Worm (Caenorhabditis elegans) whole organism, L4 larva: ENCODE data around the gene cyp-33C4.

Source experiments
- F44E2.7 ChIP-seq: fragments of 200-800 bp; sonication (Bioruptor generic); IDR thresholded peaks from 2 replicates; pipeline ENCODE4 v2.1.2; 2022; ENCODE audit warnings: missing genetic modification characterization, missing compliant biosample characterization
- R02D3.7 ChIP-seq: fragments of 150-350 bp; sonication (generic microtip); optimal IDR thresholded peaks from 3 replicates; lab custom pipeline; 2014; ENCODE audit warnings: missing biosample characterization, missing genetic modification characterization
- hlh-30 ChIP-seq: sonication (generic microtip); optimal IDR thresholded peaks from 2 replicates; lab custom pipeline; 2017; ENCODE audit warnings: antibody characterized with exemption, mild to moderate bottlenecking, missing genetic modification characterization, missing compliant biosample characterization; ENCODE audit not compliant: insufficient read depth
- jun-1 ChIP-seq: fragments of 150-350 bp; optimal IDR thresholded peaks from 2 replicates; lab custom pipeline; 2014; ENCODE audit warnings: missing biosample characterization, missing genetic modification reagents, missing genetic modification characterization
- mdl-1 ChIP-seq, 2 experiments: fragments of 150-350 bp in 1 of 2; sonication (generic microtip) in 1 of 2; optimal IDR thresholded peaks; 2 replicates each; lab custom pipeline; 2014 to 2017; ENCODE audit warnings: missing biosample characterization in 2 of 2, missing genetic modification characterization in 2 of 2
- nhr-237 ChIP-seq: sonication (generic microtip); optimal IDR thresholded peaks from 2 replicates; lab custom pipeline; 2017; ENCODE audit warnings: missing biosample characterization, missing genetic modification characterization
- rbr-2 ChIP-seq: sonication (generic microtip); optimal IDR thresholded peaks from 2 replicates; lab custom pipeline; 2016; ENCODE audit warnings: missing genotype, missing genetic modification characterization, missing compliant biosample characterization

DNA sequence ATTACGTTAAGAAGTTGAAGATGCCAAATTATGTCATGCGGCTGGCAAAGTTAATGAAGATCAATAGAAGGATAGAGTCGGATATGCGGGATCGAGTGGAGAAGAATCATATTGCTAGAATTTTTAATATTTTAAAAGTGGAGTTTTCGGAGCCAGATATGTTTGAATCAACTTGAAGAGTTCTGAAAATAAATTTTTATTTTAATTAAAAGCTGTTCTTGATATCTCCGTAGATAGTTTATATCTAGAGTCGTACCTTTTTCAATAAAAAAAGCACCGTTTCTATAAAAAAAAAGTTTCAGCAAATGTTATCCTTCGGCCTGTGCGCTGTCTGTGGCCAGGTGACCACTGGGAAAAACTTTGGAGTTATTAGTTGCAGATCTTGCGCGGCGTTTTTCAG is 2.8 kb upstream of the cyp-33C4 start, which contains the start of gene nhr-96:
- TF ChIP-seq jun-1 (no peak), R02D3.7 (tag; lab: Kevin White, UChicago) (no peak), nhr-237 (tag; lab: Kevin White, UChicago) (no peak), hlh-30 (no peak), F44E2.7 (no peak), mdl-1 (tag; optimal IDR thresholded peaks at IDR 0.05; lab: Kevin White, UChicago) (no peak), rbr-2 (no peak)
